Worm (Caenorhabditis elegans): ENCODE results near the gene C17F4.2.

- no peak for TF ChIP-seq chd-7 (tag; optimal IDR thresholded peaks at IDR 0.05)
- TF ChIP-seq snpc-3.4 (tag; optimal IDR thresholded peaks at IDR 0.05) = no peak
- no peak for TF ChIP-seq ets-4 (GFP tag; optimal IDR thresholded peaks at IDR 0.05)
- TF ChIP-seq ama-1 (optimal IDR thresholded peaks at IDR 0.05) = no peak
- TF ChIP-seq ama-1 (GFP tag; optimal IDR thresholded peaks at IDR 0.05) = no peak
- no peak for TF ChIP-seq B0261.1 (tag; optimal IDR thresholded peaks at IDR 0.05)
Measured at ce11 chrII:3278634-3279033, 30.2 kb downstream of the C17F4.2 start, which contains the start of gene wht-4.
